Worm (Caenorhabditis elegans) whole organism, mixed stage, embryonic: ENCODE results near the gene nspd-7.

ENCODE experiments used
- ces-1 ChIP-seq: fragments of 150-350 bp; optimal IDR thresholded peaks from 2 replicates; lab custom pipeline; 2014; ENCODE audit warnings: missing biosample characterization, missing genetic modification reagents, missing genetic modification characterization
- elt-3 ChIP-seq: fragments of 150-350 bp; optimal IDR thresholded peaks from 2 replicates; lab custom pipeline; 2014; ENCODE audit warnings: missing biosample characterization, missing genetic modification characterization
- flh-1 ChIP-seq: fragments of 200-800 bp; sonication (Bioruptor generic); optimal IDR thresholded peaks from 2 replicates; lab custom pipeline; 2018; ENCODE audit warnings: mild to moderate bottlenecking, missing genetic modification characterization, moderate library complexity, missing compliant biosample characterization
- ham-2 ChIP-seq: fragments of 200-800 bp; sonication (Bioruptor generic); optimal IDR thresholded peaks from 2 replicates; lab custom pipeline; 2018; ENCODE audit warnings: mild to moderate bottlenecking, missing genetic modification characterization, missing compliant biosample characterization
- hlh-1 ChIP-seq: fragments of 150-350 bp; optimal IDR thresholded peaks from 2 replicates; lab custom pipeline; 2014; ENCODE audit warnings: missing biosample characterization, missing genetic modification reagents, missing genetic modification characterization
- lin-13 ChIP-seq: fragments of 150-350 bp; optimal IDR thresholded peaks from 2 replicates; lab custom pipeline; 2014; ENCODE audit warnings: missing biosample characterization, missing genetic modification characterization
- lsy-2 ChIP-seq: fragments of 150-350 bp; optimal IDR thresholded peaks from 2 replicates; lab custom pipeline; 2014; ENCODE audit warnings: missing biosample characterization, missing genetic modification characterization
- nhr-12 ChIP-seq: fragments of 150-350 bp; optimal IDR thresholded peaks from 2 replicates; lab custom pipeline; 2014; ENCODE audit warnings: missing biosample characterization, missing genetic modification characterization
- snpc-4 ChIP-seq: fragments of 150-350 bp; optimal IDR thresholded peaks from 2 replicates; lab custom pipeline; 2014; ENCODE audit warnings: missing biosample characterization, missing genetic modification characterization
- unc-39 ChIP-seq: fragments of 150-350 bp; optimal IDR thresholded peaks from 2 replicates; lab custom pipeline; 2014; ENCODE audit warnings: missing biosample characterization, missing genetic modification characterization
- ztf-11 ChIP-seq: fragments of 150-350 bp; optimal IDR thresholded peaks from 2 replicates; lab custom pipeline; 2014; ENCODE audit warnings: missing biosample characterization, missing genetic modification characterization

DNA sequence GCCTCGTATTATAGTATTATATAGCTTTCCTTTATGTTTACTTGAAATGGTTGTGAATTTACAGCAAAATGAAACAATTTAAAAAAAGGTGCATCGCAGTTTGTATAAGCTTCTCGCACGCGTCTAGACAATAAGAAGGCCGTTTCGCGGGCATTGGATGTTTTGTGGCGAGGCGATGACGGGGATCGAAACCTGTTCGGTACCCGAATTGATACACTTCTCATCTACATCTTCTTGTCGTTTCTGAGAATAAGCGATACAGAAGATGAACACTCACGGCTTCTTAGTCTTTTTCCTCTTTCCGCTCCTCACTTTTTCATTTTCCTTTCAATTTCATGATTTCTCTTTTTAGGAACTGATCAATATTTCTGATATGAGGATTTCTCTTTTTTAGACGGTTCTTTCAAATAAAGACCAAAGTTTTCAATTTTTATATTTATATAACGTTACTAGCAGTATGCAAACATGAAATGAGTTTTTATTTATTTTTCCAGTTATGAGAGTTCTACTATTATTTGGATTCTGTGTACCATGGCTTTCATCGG lies 23.2 kb downstream of the nspd-7 start, which contains the start of gene F01G10.10:
- TF ChIP-seq unc-39, result no peak
- no peak for TF ChIP-seq lsy-2 (tag; lab: Kevin White, UChicago)
- TF ChIP-seq hlh-1 (tag; lab: Kevin White, UChicago), result no peak
- no peak for TF ChIP-seq flh-1 (GFP tag; lab: Kevin White, UChicago)
- TF ChIP-seq ces-1, result no peak
- TF ChIP-seq nhr-12 (tag; lab: Kevin White, UChicago), result no peak
- TF ChIP-seq ham-2 (GFP tag; lab: Kevin White, UChicago), result no peak
- no peak for TF ChIP-seq snpc-4 (tag; lab: Kevin White, UChicago)
- TF ChIP-seq lin-13 (tag; lab: Kevin White, UChicago), result no peak
- TF ChIP-seq ztf-11 (tag; lab: Kevin White, UChicago), result no peak
- no peak for TF ChIP-seq elt-3
